Fruit fly (Drosophila melanogaster) whole organism, prepupa: Measurements from ENCODE around the gene pns.

ENCODE experiments used
- Blimp-1 ChIP-seq: fragments of 200-800 bp; sonication (Bioruptor generic); optimal IDR thresholded peaks from 3 replicates; lab custom pipeline; 2017; ENCODE audit warnings: missing biosample characterization, missing genetic modification characterization, mild to moderate bottlenecking, moderate library complexity, missing genetic modification reagents
- CG10631 ChIP-seq: fragments of 200-800 bp; sonication (Bioruptor generic); optimal IDR thresholded peaks from 2 replicates; lab custom pipeline; 2016; ENCODE audit warnings: missing biosample characterization, missing genetic modification characterization
- CG10669 ChIP-seq: fragments of 200-800 bp; sonication (Bioruptor generic); optimal IDR thresholded peaks from 3 replicates; lab custom pipeline; 2018; ENCODE audit warnings: missing biosample characterization, mild to moderate bottlenecking, missing genetic modification characterization, moderate library complexity
- CG11294 ChIP-seq: fragments of 200-800 bp; sonication (Bioruptor generic); IDR thresholded peaks from 2 replicates; pipeline ENCODE4 v1.3.6; 2022; ENCODE audit warnings: missing biosample characterization, missing genetic modification characterization
- CG11762 ChIP-seq: fragments of 200-800 bp; sonication (Bioruptor generic); optimal IDR thresholded peaks from 3 replicates; lab custom pipeline; 2016; ENCODE audit warnings: missing biosample characterization, missing genetic modification characterization; ENCODE audit not compliant: insufficient read depth
- CG11902 ChIP-seq: fragments of 200-800 bp; sonication (Bioruptor generic); optimal IDR thresholded peaks from 3 replicates; lab custom pipeline; 2016; ENCODE audit warnings: missing biosample characterization, missing genetic modification characterization
- CG15336 ChIP-seq: fragments of 200-800 bp; sonication (Bioruptor generic); IDR thresholded peaks from 2 replicates; pipeline ENCODE4 v1.3.6; 2022; ENCODE audit warnings: missing biosample characterization, missing genetic modification characterization
- CG1621 ChIP-seq: fragments of 200-800 bp; sonication (Bioruptor generic); optimal IDR thresholded peaks from 3 replicates; lab custom pipeline; 2018; ENCODE audit warnings: missing biosample characterization, mild to moderate bottlenecking, missing genetic modification characterization
- CG16779 ChIP-seq: fragments of 200-800 bp; sonication (Bioruptor generic); optimal IDR thresholded peaks from 3 replicates; lab custom pipeline; 2017; ENCODE audit warnings: missing biosample characterization, mild to moderate bottlenecking, missing genetic modification characterization
- CG3032 ChIP-seq: fragments of 200-800 bp; optimal IDR thresholded peaks from 2 replicates; lab custom pipeline; 2019; ENCODE audit warnings: missing biosample characterization, mild to moderate bottlenecking, missing genetic modification characterization, moderate library complexity
- CG3919 ChIP-seq: fragments of 200-800 bp; sonication (Bioruptor generic); optimal IDR thresholded peaks from 3 replicates; lab custom pipeline; 2016; ENCODE audit warnings: missing biosample characterization, missing genetic modification characterization
- CG4318 ChIP-seq: fragments of 200-800 bp; sonication (Bioruptor generic); optimal IDR thresholded peaks from 3 replicates; lab custom pipeline; 2017; ENCODE audit warnings: missing biosample characterization, mild to moderate bottlenecking, missing genetic modification characterization
- CG6163 ChIP-seq: fragments of 200-800 bp; sonication (Bioruptor generic); IDR thresholded peaks from 3 replicates; pipeline ENCODE4 v1.3.6; 2022; ENCODE audit warnings: missing biosample characterization, missing genetic modification characterization
- CG6792 ChIP-seq: fragments of 200-800 bp; sonication (Bioruptor generic); optimal IDR thresholded peaks from 3 replicates; lab custom pipeline; 2016; ENCODE audit warnings: missing biosample characterization, missing genetic modification characterization
- CG6808 ChIP-seq: fragments of 200-800 bp; sonication (Bioruptor generic); optimal IDR thresholded peaks from 3 replicates; lab custom pipeline; 2017; ENCODE audit warnings: missing biosample characterization, missing genetic modification characterization, mild to moderate bottlenecking, moderate library complexity, missing genetic modification reagents
- CG6854 ChIP-seq: fragments of 200-800 bp; sonication (Bioruptor generic); optimal IDR thresholded peaks from 2 replicates; lab custom pipeline; 2017; ENCODE audit warnings: missing biosample characterization, mild to moderate bottlenecking, missing genetic modification characterization
- CG8119 ChIP-seq: fragments of 200-800 bp; sonication (Bioruptor generic); IDR thresholded peaks from 3 replicates; pipeline ENCODE4 v1.3.6; 2022; ENCODE audit warnings: missing biosample characterization, missing genetic modification characterization
- CG8632 ChIP-seq: fragments of 200-800 bp; sonication (Bioruptor generic); optimal IDR thresholded peaks from 3 replicates; lab custom pipeline; 2016; ENCODE audit warnings: missing biosample characterization, missing genetic modification characterization
- CG9139 ChIP-seq: fragments of 200-800 bp; sonication (Bioruptor generic); optimal IDR thresholded peaks from 3 replicates; lab custom pipeline; 2017; ENCODE audit warnings: missing biosample characterization, mild to moderate bottlenecking, missing genetic modification characterization
- Eip75B ChIP-seq: fragments of 200-800 bp; sonication (Bioruptor generic); optimal IDR thresholded peaks from 3 replicates; lab custom pipeline; 2016; ENCODE audit warnings: missing biosample characterization, missing genetic modification characterization
- Eip78C ChIP-seq: fragments of 200-800 bp; sonication (Bioruptor generic); peaks from one replicate; lab custom pipeline; 2016; ENCODE audit warnings: missing biosample characterization, missing genetic modification characterization
- Eip93F ChIP-seq: fragments of 200-800 bp; sonication (Bioruptor generic); optimal IDR thresholded peaks from 2 replicates; lab custom pipeline; 2016; ENCODE audit warnings: missing biosample characterization, mild to moderate bottlenecking, missing genetic modification characterization
- Ets21C ChIP-seq: fragments of 200-800 bp; sonication (Bioruptor generic); optimal IDR thresholded peaks from 3 replicates; lab custom pipeline; 2016; ENCODE audit warnings: missing biosample characterization, missing genetic modification characterization
- Gug ChIP-seq: fragments of 200-800 bp; sonication (Bioruptor generic); IDR thresholded peaks from 2 replicates; pipeline ENCODE4 v1.3.6; 2022; ENCODE audit warnings: missing biosample characterization, missing genetic modification characterization
- Hr38 ChIP-seq: sonication (Bioruptor generic); optimal IDR thresholded peaks from 2 replicates; lab custom pipeline; 2016; ENCODE audit warnings: missing biosample characterization, missing genetic modification characterization
- Hr39 ChIP-seq: fragments of 200-800 bp; sonication (Bioruptor generic); optimal IDR thresholded peaks from 2 replicates; lab custom pipeline; 2016; ENCODE audit warnings: missing biosample characterization, missing genetic modification characterization
- Hr4 ChIP-seq: fragments of 200-800 bp; sonication (Bioruptor generic); optimal IDR thresholded peaks from 3 replicates; lab custom pipeline; 2016; ENCODE audit warnings: missing biosample characterization, missing genetic modification characterization
- Lpt ChIP-seq: fragments of 200-800 bp; sonication (Bioruptor generic); optimal IDR thresholded peaks from 3 replicates; lab custom pipeline; 2016; ENCODE audit warnings: missing biosample characterization, missing genetic modification characterization
- Met ChIP-seq: fragments of 200-800 bp; sonication (Bioruptor generic); optimal IDR thresholded peaks from 3 replicates; lab custom pipeline; 2016; ENCODE audit warnings: missing biosample characterization, missing genetic modification characterization
- Smox ChIP-seq: fragments of 200-800 bp; sonication (Bioruptor generic); optimal IDR thresholded peaks from 3 replicates; lab custom pipeline; 2016; ENCODE audit warnings: missing biosample characterization, missing genetic modification characterization
- Sox102F ChIP-seq: fragments of 200-800 bp; sonication (Bioruptor generic); optimal IDR thresholded peaks from 2 replicates; lab custom pipeline; 2016; ENCODE audit warnings: missing biosample characterization, mild to moderate bottlenecking, missing genetic modification characterization
- Sox14 ChIP-seq: fragments of 200-800 bp; sonication (Bioruptor generic); optimal IDR thresholded peaks from 3 replicates; lab custom pipeline; 2016; ENCODE audit warnings: missing biosample characterization, missing genetic modification characterization
- Sox15 ChIP-seq: fragments of 200-800 bp; sonication (Bioruptor generic); optimal IDR thresholded peaks from 3 replicates; lab custom pipeline; 2016; ENCODE audit warnings: missing biosample characterization, missing genetic modification characterization
- achi ChIP-seq: fragments of 200-800 bp; sonication (Bioruptor generic); optimal IDR thresholded peaks from 3 replicates; lab custom pipeline; 2016; ENCODE audit warnings: missing biosample characterization, missing genetic modification characterization
- acj6 ChIP-seq: fragments of 200-800 bp; sonication (Bioruptor generic); optimal IDR thresholded peaks from 3 replicates; lab custom pipeline; 2016; ENCODE audit warnings: missing biosample characterization, missing genetic modification characterization
- cyc ChIP-seq: fragments of 200-800 bp; sonication (Bioruptor generic); optimal IDR thresholded peaks from 3 replicates; lab custom pipeline; 2016; ENCODE audit warnings: missing biosample characterization, missing genetic modification characterization
- dsx ChIP-seq: fragments of 200-800 bp; optimal IDR thresholded peaks from 3 replicates; lab custom pipeline; 2019; ENCODE audit warnings: missing biosample characterization, mild to moderate bottlenecking, missing genetic modification characterization, moderate library complexity; ENCODE audit not compliant: poor library complexity, severe bottlenecking
- eg ChIP-seq: fragments of 200-800 bp; sonication (Bioruptor generic); IDR thresholded peaks from 3 replicates; pipeline ENCODE4 v1.3.6; 2022; ENCODE audit warnings: missing biosample characterization, missing genetic modification characterization
- esn ChIP-seq: fragments of 200-800 bp; sonication (Bioruptor generic); optimal IDR thresholded peaks from 2 replicates; lab custom pipeline; 2016; ENCODE audit warnings: missing biosample characterization, mild to moderate bottlenecking, missing genetic modification characterization, moderate library complexity
- fd59A ChIP-seq: fragments of 200-800 bp; sonication (Bioruptor generic); optimal IDR thresholded peaks from 2 replicates; lab custom pipeline; 2017; ENCODE audit warnings: missing biosample characterization, mild to moderate bottlenecking, missing genetic modification characterization, missing genetic modification reagents
- fd85E ChIP-seq: fragments of 200-800 bp; sonication (Bioruptor generic); optimal IDR thresholded peaks from 3 replicates; lab custom pipeline; 2016; ENCODE audit warnings: missing biosample characterization, missing genetic modification characterization
- fkh ChIP-seq: fragments of 200-800 bp; sonication (Bioruptor generic); optimal IDR thresholded peaks from 3 replicates; lab custom pipeline; 2017; ENCODE audit warnings: missing biosample characterization, mild to moderate bottlenecking, missing genetic modification characterization, moderate library complexity
- lz ChIP-seq: fragments of 200-800 bp; sonication (Bioruptor generic); optimal IDR thresholded peaks from 3 replicates; lab custom pipeline; 2016; ENCODE audit warnings: missing biosample characterization, missing genetic modification characterization
- net ChIP-seq: fragments of 200-800 bp; sonication (Bioruptor generic); optimal IDR thresholded peaks from 3 replicates; lab custom pipeline; 2016; ENCODE audit warnings: missing biosample characterization, missing genetic modification characterization
- pdm3 ChIP-seq: fragments of 200-800 bp; sonication (Bioruptor generic); optimal IDR thresholded peaks from 3 replicates; lab custom pipeline; 2016; ENCODE audit warnings: missing biosample characterization, missing genetic modification characterization
- salr ChIP-seq, 2 experiments: fragments of 200-800 bp; sonication (Bioruptor generic); optimal IDR thresholded peaks; 3 replicates each; lab custom pipeline; 2016 to 2018; ENCODE audit warnings: missing biosample characterization in 2 of 2, missing genetic modification characterization in 2 of 2, mild to moderate bottlenecking in 1 of 2
- spab ChIP-seq: fragments of 200-800 bp; sonication (Bioruptor generic); optimal IDR thresholded peaks from 2 replicates; lab custom pipeline; 2017; ENCODE audit warnings: missing biosample characterization, mild to moderate bottlenecking, missing genetic modification characterization, missing genetic modification reagents
- ss ChIP-seq, 2 experiments: fragments of 200-800 bp; sonication (Bioruptor generic); optimal IDR thresholded peaks; 2 replicates in 1 of 2; 3 replicates in 1 of 2; lab custom pipeline; 2017 to 2018; ENCODE audit warnings: mild to moderate bottlenecking in 2 of 2, missing biosample characterization in 2 of 2, missing genetic modification characterization in 2 of 2, moderate library complexity in 1 of 2
- svp ChIP-seq: fragments of 200-800 bp; sonication (Bioruptor generic); peaks from one replicate; lab custom pipeline; 2016; ENCODE audit warnings: missing biosample characterization, missing genetic modification characterization
- topi ChIP-seq: fragments of 200-800 bp; sonication (Bioruptor generic); optimal IDR thresholded peaks from 3 replicates; lab custom pipeline; 2016; ENCODE audit warnings: missing biosample characterization, missing genetic modification characterization
- vri ChIP-seq: fragments of 200-800 bp; sonication (Bioruptor generic); optimal IDR thresholded peaks from 3 replicates; lab custom pipeline; 2016; ENCODE audit warnings: missing biosample characterization, mild to moderate bottlenecking, missing genetic modification characterization

The pns gene

DNA sequence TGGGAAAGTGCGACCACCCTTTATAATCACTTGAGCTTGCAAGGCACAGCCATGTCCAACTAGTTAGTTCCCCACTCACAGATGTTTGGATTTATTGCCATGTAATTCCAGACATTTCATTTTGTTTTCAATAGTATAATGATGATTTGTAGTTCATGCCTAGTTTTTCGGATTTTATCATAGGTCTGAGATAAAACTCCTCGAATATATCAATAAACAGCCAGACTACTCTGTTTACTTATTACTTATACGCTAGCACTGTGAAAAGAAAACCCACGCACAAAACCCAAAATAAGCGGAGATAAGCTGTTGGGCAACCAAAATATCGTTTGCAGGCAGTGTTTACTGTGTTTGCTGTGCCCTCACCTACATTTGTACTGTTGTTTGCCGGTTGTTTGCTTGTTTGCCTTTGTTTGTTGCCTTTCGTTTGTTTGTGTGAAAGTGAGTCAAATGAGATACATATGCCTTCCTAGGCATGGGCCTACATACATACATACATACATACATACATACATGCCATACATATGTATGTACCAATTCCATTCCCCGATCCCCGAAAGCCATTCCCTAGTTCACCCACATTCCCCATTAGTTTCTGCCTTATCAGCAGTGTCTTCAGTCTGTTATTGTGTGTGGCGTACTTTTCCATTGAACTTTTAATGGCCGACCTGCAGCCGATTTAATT lies 42.4 kb downstream of the pns start:
- no peak for TF ChIP-seq CG11294
- TF ChIP-seq Sox14 (GFP tag; lab: Kevin White, UChicago), result peak; percentile 55
- no peak for TF ChIP-seq topi (GFP tag; lab: Kevin White, UChicago)
- peak; percentile 20 for TF ChIP-seq vri (GFP tag; lab: Kevin White, UChicago)
- TF ChIP-seq pdm3 (GFP tag; lab: Kevin White, UChicago), result peak; percentile 31
- peak; percentile 37 for TF ChIP-seq Sox102F (GFP tag; lab: Kevin White, UChicago)
- TF ChIP-seq CG10669 (GFP tag; lab: Kevin White, UChicago), result peak; percentile 39
- no peak for TF ChIP-seq CG6808 (GFP tag; lab: Kevin White, UChicago)
- TF ChIP-seq svp (GFP tag; lab: Kevin White, UChicago), result peak; percentile 35
- peak; percentile 12 for TF ChIP-seq CG3032
- no peak for TF ChIP-seq Ets21C (GFP tag; lab: Kevin White, UChicago)
- TF ChIP-seq CG11902 (GFP tag; lab: Kevin White, UChicago), result no peak
- no peak for TF ChIP-seq CG4318
- no peak for TF ChIP-seq fd59A (GFP tag; lab: Kevin White, UChicago)
- TF ChIP-seq net (GFP tag; lab: Kevin White, UChicago), result peak; percentile 22
- TF ChIP-seq ss (GFP tag; optimal IDR thresholded peaks at IDR 0.05; lab: Kevin White, UChicago), result no peak
- TF ChIP-seq dsx (GFP tag; lab: Kevin White, UChicago), result no peak
- TF ChIP-seq spab (GFP tag; lab: Kevin White, UChicago), result peak; percentile 18
- TF ChIP-seq CG6792 (GFP tag; lab: Kevin White, UChicago), result peak; percentile 23
- TF ChIP-seq lz (GFP tag; lab: Kevin White, UChicago), result peak; percentile 37
- no peak for TF ChIP-seq Eip93F (GFP tag; lab: Kevin White, UChicago)
- peak; percentile 53 for TF ChIP-seq Hr4 (GFP tag; lab: Kevin White, UChicago)
- TF ChIP-seq CG15336 (GFP tag; lab: Robert Waterston, UW), result peak; percentile 36; the same call in 1 of the 2 replicates
- no peak for TF ChIP-seq Smox (GFP tag; lab: Kevin White, UChicago)
- TF ChIP-seq acj6 (GFP tag; lab: Kevin White, UChicago), result peak; percentile 29
- TF ChIP-seq CG8632 (GFP tag; lab: Kevin White, UChicago), result peak; percentile 34
- peak; percentile 18 for TF ChIP-seq Hr39
- peak; percentile 41 for TF ChIP-seq esn (GFP tag; lab: Kevin White, UChicago)
- peak; percentile 4 for TF ChIP-seq cyc (GFP tag; lab: Kevin White, UChicago)
- TF ChIP-seq Gug (GFP tag; lab: Robert Waterston, UW), result no peak
- no peak for TF ChIP-seq CG6163 (GFP tag; lab: Robert Waterston, UW)
- TF ChIP-seq fd85E, result no peak
- TF ChIP-seq CG9139 (GFP tag; lab: Kevin White, UChicago), result no peak
- TF ChIP-seq Sox15 (GFP tag; lab: Kevin White, UChicago), result no peak
- no peak for TF ChIP-seq Hr38 (GFP tag; lab: Kevin White, UChicago)
- TF ChIP-seq fkh (GFP tag; lab: Kevin White, UChicago), result peak; percentile 98
- TF ChIP-seq CG16779 (tag; lab: Kevin White, UChicago), result no peak
- peak; percentile 26 for TF ChIP-seq CG10631
- TF ChIP-seq Lpt (GFP tag; lab: Kevin White, UChicago), result no peak
- TF ChIP-seq Eip78C (GFP tag; lab: Kevin White, UChicago), result peak; percentile 64
- TF ChIP-seq eg (GFP tag; lab: Robert Waterston, UW), result no peak
- TF ChIP-seq Blimp-1 (GFP tag; lab: Kevin White, UChicago), result no peak
- TF ChIP-seq CG3919 (GFP tag; lab: Kevin White, UChicago), result peak; percentile 31
- TF ChIP-seq CG11762 (GFP tag; lab: Kevin White, UChicago), result peak; percentile 10
- TF ChIP-seq CG1621 (tag; lab: Kevin White, UChicago), result peak; percentile 12
- peak; percentile 36 for TF ChIP-seq Met (GFP tag; lab: Kevin White, UChicago)
- TF ChIP-seq salr (GFP tag; optimal IDR thresholded peaks at IDR 0.05; lab: Kevin White, UChicago), result peak in 1 of 2 experiments; percentile 16
- TF ChIP-seq CG8119 (GFP tag; lab: Robert Waterston, UW), result peak; percentile 63
- no peak for TF ChIP-seq CG6854
- peak; percentile 56 for TF ChIP-seq Eip75B (GFP tag; lab: Kevin White, UChicago)
- peak; percentile 50 for TF ChIP-seq achi (GFP tag; lab: Kevin White, UChicago)
